Worm (Caenorhabditis elegans) whole organism, L3 larva: ENCODE data around the gene M04B2.2.

Source experiments
- R02D3.7 ChIP-seq: fragments of 150-350 bp; optimal IDR thresholded peaks from 2 replicates; lab custom pipeline; 2014; ENCODE audit warnings: missing biosample characterization, missing genetic modification characterization
- ama-1 ChIP-seq: fragments of 150-350 bp; optimal IDR thresholded peaks from 2 replicates; lab custom pipeline; 2018
- ceh-16 ChIP-seq: sonication (generic microtip); optimal IDR thresholded peaks from 2 replicates; lab custom pipeline; 2017; ENCODE audit warnings: missing biosample characterization, missing genetic modification characterization
- ceh-28 ChIP-seq: fragments of 150-350 bp; optimal IDR thresholded peaks from 2 replicates; lab custom pipeline; 2014; ENCODE audit warnings: missing biosample characterization, missing genetic modification reagents, missing genetic modification characterization
- ceh-9 ChIP-seq: sonication (generic microtip); optimal IDR thresholded peaks from 2 replicates; lab custom pipeline; 2018; ENCODE audit warnings: missing biosample characterization, missing genetic modification characterization
- elt-1 ChIP-seq: fragments of 150-350 bp; optimal IDR thresholded peaks from 2 replicates; lab custom pipeline; 2014; ENCODE audit warnings: missing biosample characterization, missing genetic modification characterization
- elt-2 ChIP-seq: sonication (generic microtip); optimal IDR thresholded peaks from 2 replicates; lab custom pipeline; 2016; ENCODE audit warnings: missing genetic modification reagents, mild to moderate bottlenecking, missing genetic modification characterization, missing compliant biosample characterization
- elt-3 ChIP-seq, 3 experiments: fragments of 150-350 bp in 1 of 3; sonication (generic microtip) in 2 of 3; optimal IDR thresholded peaks; 2 replicates in 2 of 3; 4 replicates in 1 of 3; lab custom pipeline; 2014 to 2017; ENCODE audit warnings: missing biosample characterization in 3 of 3, missing genetic modification characterization in 3 of 3
- eor-1 ChIP-seq, 2 experiments: fragments of 150-350 bp; optimal IDR thresholded peaks; 2 replicates each; lab custom pipeline; 2014 to 2018; ENCODE audit warnings: missing biosample characterization in 2 of 2, missing genetic modification characterization in 2 of 2
- fkh-10 ChIP-seq: sonication (generic microtip); optimal IDR thresholded peaks from 2 replicates; lab custom pipeline; 2017; ENCODE audit warnings: missing biosample characterization, missing genetic modification reagents, missing genetic modification characterization
- fos-1 ChIP-seq: fragments of 150-350 bp; optimal IDR thresholded peaks from 2 replicates; lab custom pipeline; 2014; ENCODE audit warnings: missing biosample characterization, missing genetic modification characterization
- hmg-11 ChIP-seq: sonication (generic microtip); optimal IDR thresholded peaks from 2 replicates; lab custom pipeline; 2016; ENCODE audit warnings: missing genetic modification characterization, missing compliant biosample characterization
- jun-1 ChIP-seq: fragments of 150-350 bp; optimal IDR thresholded peaks from 2 replicates; lab custom pipeline; 2014; ENCODE audit warnings: missing biosample characterization, missing genetic modification reagents, missing genetic modification characterization
- lin-15B ChIP-seq: fragments of 150-350 bp; optimal IDR thresholded peaks from 2 replicates; lab custom pipeline; 2014; ENCODE audit warnings: missing biosample characterization, missing genetic modification characterization
- lin-39 ChIP-seq: fragments of 150-350 bp; optimal IDR thresholded peaks from 2 replicates; lab custom pipeline; 2018; ENCODE audit warnings: missing biosample characterization, missing genetic modification reagents, missing genetic modification characterization
- lsy-12 ChIP-seq: sonication (generic microtip); optimal IDR thresholded peaks from 2 replicates; lab custom pipeline; 2016; ENCODE audit warnings: mild to moderate bottlenecking, missing genetic modification characterization, missing compliant biosample characterization
- mml-1 ChIP-seq: fragments of 150-350 bp; sonication (generic microtip); optimal IDR thresholded peaks from 3 replicates; lab custom pipeline; 2014; ENCODE audit warnings: missing biosample characterization, missing genetic modification characterization
- nfya-1 ChIP-seq: sonication (generic microtip); optimal IDR thresholded peaks from 2 replicates; lab custom pipeline; 2017; ENCODE audit warnings: missing genetic modification characterization, mild to moderate bottlenecking, missing compliant biosample characterization, antibody characterized with exemption, moderate library complexity; ENCODE audit not compliant: insufficient read depth
- nhr-12 ChIP-seq: fragments of 150-350 bp; optimal IDR thresholded peaks from 2 replicates; lab custom pipeline; 2014; ENCODE audit warnings: missing biosample characterization, missing genetic modification characterization
- nhr-23 ChIP-seq: fragments of 150-350 bp; optimal IDR thresholded peaks from 2 replicates; lab custom pipeline; 2014; ENCODE audit warnings: missing biosample characterization, missing genetic modification reagents, missing genetic modification characterization
- nhr-25 ChIP-seq: sonication (generic microtip); optimal IDR thresholded peaks from 2 replicates; lab custom pipeline; 2017; ENCODE audit warnings: missing biosample characterization, missing genetic modification characterization
- nhr-28 ChIP-seq: fragments of 150-350 bp; optimal IDR thresholded peaks from 2 replicates; lab custom pipeline; 2014; ENCODE audit warnings: missing biosample characterization, missing genetic modification characterization
- nhr-43 ChIP-seq: sonication (generic microtip); optimal IDR thresholded peaks from 2 replicates; lab custom pipeline; 2016; ENCODE audit warnings: mild to moderate bottlenecking, missing genetic modification characterization, missing compliant biosample characterization; ENCODE audit not compliant: poor library complexity, severe bottlenecking
- nhr-67 ChIP-seq: fragments of 150-350 bp; optimal IDR thresholded peaks from 2 replicates; lab custom pipeline; 2014; ENCODE audit warnings: missing biosample characterization, missing genetic modification characterization
- pha-4 ChIP-seq: fragments of 150-350 bp; optimal IDR thresholded peaks from 2 replicates; lab custom pipeline; 2014; ENCODE audit warnings: missing biosample characterization, missing genetic modification reagents, missing genetic modification characterization
- pqm-1 ChIP-seq: fragments of 150-350 bp; optimal IDR thresholded peaks from 2 replicates; lab custom pipeline; 2017; ENCODE audit warnings: missing biosample characterization, missing genetic modification characterization, inconsistent platforms
- skn-1 ChIP-seq: fragments of 150-350 bp; optimal IDR thresholded peaks from 2 replicates; lab custom pipeline; 2014; ENCODE audit warnings: missing biosample characterization, missing genetic modification characterization
- snpc-4 ChIP-seq: fragments of 150-350 bp; optimal IDR thresholded peaks from 2 replicates; lab custom pipeline; 2014; ENCODE audit warnings: missing biosample characterization, missing genetic modification characterization
- tbx-2 ChIP-seq: sonication (generic microtip); optimal IDR thresholded peaks from 2 replicates; lab custom pipeline; 2016; ENCODE audit warnings: mild to moderate bottlenecking, missing genetic modification characterization, missing compliant biosample characterization
- unc-62 ChIP-seq: fragments of 150-350 bp; sonication (generic microtip); optimal IDR thresholded peaks from 4 replicates; lab custom pipeline; 2014; ENCODE audit warnings: missing biosample characterization, missing genetic modification reagents, missing genetic modification characterization
- ztf-11 ChIP-seq: fragments of 150-350 bp; optimal IDR thresholded peaks from 2 replicates; lab custom pipeline; 2014; ENCODE audit warnings: missing biosample characterization, missing genetic modification characterization
- ztf-4 ChIP-seq: fragments of 150-350 bp; optimal IDR thresholded peaks from 2 replicates; lab custom pipeline; 2014; ENCODE audit warnings: missing biosample characterization, missing genetic modification characterization

M04B2.2 gene

ce11 chrIV:11527752-11528151, at the start of gene M04B2.2:
TSS of gene M04B2.2 (plus strand) at chrIV:11528052.
- peak; percentile 6 for TF ChIP-seq nhr-23 (tag; lab: Kevin White, UChicago)
- TF ChIP-seq nfya-1 (tag; lab: Kevin White, UChicago), result no peak
- peak; percentile 34 for TF ChIP-seq ama-1 (lab: Kevin White, UChicago)
- TF ChIP-seq unc-62, result no peak
- peak; percentile 17 for TF ChIP-seq R02D3.7 (tag; lab: Kevin White, UChicago)
- no peak for TF ChIP-seq hmg-11 (tag; lab: Kevin White, UChicago)
- no peak for TF ChIP-seq pqm-1
- no peak for TF ChIP-seq nhr-28
- TF ChIP-seq skn-1 (tag; lab: Kevin White, UChicago), result no peak
- no peak for TF ChIP-seq lin-39
- no peak for TF ChIP-seq ztf-4 (tag; lab: Kevin White, UChicago)
- TF ChIP-seq tbx-2 (tag; lab: Kevin White, UChicago), result peak; percentile 3

- TF ChIP-seq ama-1 (lab: Kevin White, UChicago) (peak; percentile 73), tbx-2 (tag; lab: Kevin White, UChicago) (no peak)
Measured at ce11 chrIV:11479095-11479494, 48.8 kb upstream of the M04B2.2 start, which contains the start of gene catp-8. TSS of gene catp-8 (minus strand) at chrIV:11479251.

ce11 chrIV:11480027-11480896, 47.6 kb upstream of the M04B2.2 start, which contains the start of the genes mbf-1 and nse-4:
TSS of gene mbf-1 (minus strand) at chrIV:11480369.
TSS of gene nse-4 (plus strand) at chrIV:11480846.
- peak in 1 of 2 experiments; percentile 62 for TF ChIP-seq eor-1 (tag; optimal IDR thresholded peaks at IDR 0.05; lab: Kevin White, UChicago)
- TF ChIP-seq nhr-23 (tag; lab: Kevin White, UChicago), result peak; percentile 52
- peak; percentile 71 for TF ChIP-seq skn-1 (tag; lab: Kevin White, UChicago)
- TF ChIP-seq nhr-12 (tag; lab: Kevin White, UChicago), result no peak
- peak; percentile 45 for TF ChIP-seq nhr-25
- TF ChIP-seq pha-4 (tag; lab: Kevin White, UChicago), result peak; percentile 60
- peak; percentile 53 for TF ChIP-seq jun-1 (tag; lab: Kevin White, UChicago)
- no peak for TF ChIP-seq mml-1 (tag; lab: Kevin White, UChicago)
- peak; percentile 49 for TF ChIP-seq lin-15B
- TF ChIP-seq lsy-12 (tag; lab: Kevin White, UChicago), result peak; percentile 31
- TF ChIP-seq ama-1 (lab: Kevin White, UChicago), result peak; percentile 53
- TF ChIP-seq tbx-2 (tag; lab: Kevin White, UChicago), result no peak
- TF ChIP-seq nfya-1 (tag; lab: Kevin White, UChicago), result peak; percentile 79
- TF ChIP-seq fkh-10 (GFP tag; lab: Kevin White, UChicago), result peak; percentile 45
- peak; percentile 46 for TF ChIP-seq hmg-11 (tag; lab: Kevin White, UChicago)
- TF ChIP-seq elt-2 (tag; lab: Kevin White, UChicago), result peak; percentile 38
- TF ChIP-seq nhr-43 (tag; lab: Kevin White, UChicago), result no peak
- peak; percentile 28 for TF ChIP-seq snpc-4 (tag; lab: Kevin White, UChicago)

DNA sequence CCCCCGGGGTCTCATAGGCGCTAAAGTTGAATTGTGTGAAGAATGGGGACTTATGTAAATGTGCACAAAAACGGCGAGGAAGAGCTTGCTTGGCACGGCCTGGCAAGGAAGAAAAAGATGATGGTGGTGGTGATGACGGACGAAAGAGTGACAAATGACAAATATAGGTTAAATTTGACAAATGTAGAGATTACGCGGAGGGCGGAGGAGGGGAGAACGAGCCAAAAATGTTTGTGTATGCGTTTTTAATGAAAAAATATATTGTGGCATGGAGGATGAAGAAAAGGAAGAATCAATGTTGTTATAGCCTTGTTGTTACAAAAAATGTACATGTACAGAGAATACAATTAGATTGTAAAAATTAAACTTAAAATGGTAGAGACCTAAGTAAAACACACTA, 41.0 kb upstream of the M04B2.2 start:
- TF ChIP-seq skn-1 (tag; lab: Kevin White, UChicago), result no peak
- TF ChIP-seq ceh-16 (tag; lab: Kevin White, UChicago), result no peak
- no peak for TF ChIP-seq ceh-9 (tag; lab: Kevin White, UChicago)
- TF ChIP-seq hmg-11 (tag; lab: Kevin White, UChicago), result peak; percentile 5
- TF ChIP-seq, all 47 proteins: peak for 1

ce11 chrIV:11487889-11488556, 39.8 kb upstream of the M04B2.2 start:
- TF ChIP-seq ztf-11 (tag; lab: Kevin White, UChicago), result no peak
- TF ChIP-seq elt-2 (tag; lab: Kevin White, UChicago), result peak; percentile 67
- TF ChIP-seq pqm-1, result peak; percentile 55
- TF ChIP-seq elt-3 (tag; optimal IDR thresholded peaks at IDR 0.05; lab: Kevin White, UChicago), result peak in 1 of 3 experiments; percentile 82
- no peak for TF ChIP-seq jun-1 (tag; lab: Kevin White, UChicago)
- no peak for TF ChIP-seq R02D3.7 (tag; lab: Kevin White, UChicago)
- TF ChIP-seq nhr-67 (tag; lab: Kevin White, UChicago), result no peak
- TF ChIP-seq nhr-12 (tag; lab: Kevin White, UChicago), result no peak
- TF ChIP-seq fos-1 (tag; lab: Kevin White, UChicago), result no peak
- no peak for TF ChIP-seq snpc-4 (tag; lab: Kevin White, UChicago)
- TF ChIP-seq ceh-28, result no peak
- peak; percentile 19 for TF ChIP-seq nhr-43 (tag; lab: Kevin White, UChicago)
- TF ChIP-seq nhr-28, result no peak
- no peak for TF ChIP-seq elt-1 (tag; lab: Kevin White, UChicago)
- TF ChIP-seq nfya-1 (tag; lab: Kevin White, UChicago), result no peak
